Worm (Caenorhabditis elegans) whole organism, young adult: ENCODE data around the gene F35G12.7.

Experiments used
- C06A6.2 ChIP-seq: fragments of 200-800 bp; sonication (Bioruptor generic); conservative IDR thresholded peaks from 2 replicates; pipeline ENCODE4 v1.3.6; 2022; ENCODE audit warnings: missing genetic modification characterization, missing compliant biosample characterization
- ccch-3 ChIP-seq: fragments of 200-800 bp; sonication (Bioruptor generic); optimal IDR thresholded peaks from 2 replicates; lab custom pipeline; 2018; ENCODE audit warnings: mild to moderate bottlenecking, missing genetic modification characterization, missing compliant biosample characterization
- ceh-27 ChIP-seq: fragments of 200-800 bp; sonication (Bioruptor generic); optimal IDR thresholded peaks from 2 replicates; lab custom pipeline; 2018; ENCODE audit warnings: mild to moderate bottlenecking, missing genetic modification characterization, moderate library complexity, missing compliant biosample characterization
- efl-1 ChIP-seq: fragments of 150-350 bp; optimal IDR thresholded peaks from 2 replicates; lab custom pipeline; 2014; ENCODE audit warnings: missing biosample characterization, missing genetic modification reagents, missing genetic modification characterization
- ets-4 ChIP-seq: fragments of 200-800 bp; sonication (Bioruptor generic); optimal IDR thresholded peaks from 2 replicates; lab custom pipeline; 2018; ENCODE audit warnings: mild to moderate bottlenecking, missing genetic modification characterization, missing compliant biosample characterization
- hmg-1.2 ChIP-seq: fragments of 200-800 bp; sonication (Bioruptor generic); IDR thresholded peaks from 2 replicates; pipeline ENCODE4 v1.3.6; 2022; ENCODE audit warnings: missing genetic modification reagents, missing genetic modification characterization, missing compliant biosample characterization
- pha-4 ChIP-seq: fragments of 150-350 bp; sonication (generic microtip); optimal IDR thresholded peaks from 2 replicates; lab custom pipeline; 2014; ENCODE audit warnings: missing biosample characterization, missing genetic modification reagents, missing genetic modification characterization
- snpc-4 ChIP-seq, 5 experiments: fragments of 150-350 bp in 1 of 5; sonication (generic microtip) in 4 of 5; optimal IDR thresholded peaks; 2 replicates each; lab custom pipeline; 2014 to 2018; ENCODE audit warnings: missing genetic modification characterization in 5 of 5, missing biosample characterization in 3 of 5, antibody characterized with exemption in 2 of 5, mild to moderate bottlenecking in 2 of 5, missing compliant biosample characterization in 2 of 5, missing genotype in 2 of 5, moderate library complexity in 2 of 5, missing genetic modification reagents in 1 of 5
- somi-1 ChIP-seq: fragments of 200-800 bp; sonication (Bioruptor generic); optimal IDR thresholded peaks from 2 replicates; lab custom pipeline; 2018; ENCODE audit warnings: mild to moderate bottlenecking, missing genetic modification characterization, missing compliant biosample characterization
- unc-62 ChIP-seq: fragments of 150-350 bp; optimal IDR thresholded peaks from 2 replicates; lab custom pipeline; 2014; ENCODE audit warnings: missing biosample characterization, missing genetic modification reagents, missing genetic modification characterization
- zim-3 ChIP-seq: sonication (generic microtip); optimal IDR thresholded peaks from 2 replicates; lab custom pipeline; 2017; ENCODE audit warnings: mild to moderate bottlenecking, missing genetic modification characterization, moderate library complexity, missing compliant biosample characterization
- ztf-22 ChIP-seq: fragments of 200-800 bp; sonication (Bioruptor generic); optimal IDR thresholded peaks from 2 replicates; lab custom pipeline; 2018; ENCODE audit warnings: mild to moderate bottlenecking, missing genetic modification characterization, moderate library complexity, missing compliant biosample characterization

- no peak for TF ChIP-seq ccch-3 (GFP tag; lab: Kevin White, UChicago)
- no peak for TF ChIP-seq zim-3 (tag; lab: Kevin White, UChicago)
- TF ChIP-seq somi-1 (GFP tag; lab: Kevin White, UChicago), result no peak
- TF ChIP-seq pha-4 (tag; lab: Kevin White, UChicago), result no peak
- TF ChIP-seq ceh-27 (GFP tag; lab: Kevin White, UChicago), result peak; percentile 88
- TF ChIP-seq C06A6.2, result no peak
- TF ChIP-seq efl-1, result no peak
- peak; percentile 68; the same call in 1 of the 2 replicates for TF ChIP-seq hmg-1.2 (GFP tag; lab: Robert Waterston, UW)
- no peak for TF ChIP-seq ztf-22 (GFP tag; lab: Kevin White, UChicago)
- no peak for TF ChIP-seq snpc-4 (GFP tag; optimal IDR thresholded peaks at IDR 0.05; lab: Kevin White, UChicago)
- TF ChIP-seq snpc-4 (tag; optimal IDR thresholded peaks at IDR 0.05; lab: Kevin White, UChicago), result peak in 3 of 4 experiments; percentile 12 to 55 (median 45)
- no peak for TF ChIP-seq unc-62
- TF ChIP-seq ets-4, result peak; percentile 43
These were observed 35.2 kb downstream of the F35G12.7 start for ce11 chrIII:4551963-4552362.
